Fruit fly (Drosophila melanogaster) whole organism, embryonic: ENCODE measurements around the gene Rab8.

Source experiments
- Antp ChIP-seq: fragments of 200-800 bp; sonication (Bioruptor generic); optimal IDR thresholded peaks from 3 replicates; lab custom pipeline; 2016; ENCODE audit warnings: missing biosample characterization, missing genetic modification characterization
- Bdp1 ChIP-seq: fragments of 200-800 bp; sonication (Bioruptor generic); optimal IDR thresholded peaks from 3 replicates; lab custom pipeline; 2016; ENCODE audit warnings: missing biosample characterization, missing genetic modification characterization
- Bteb2 ChIP-seq: fragments of 200-800 bp; sonication (Bioruptor generic); optimal IDR thresholded peaks from 2 replicates; lab custom pipeline; 2016; ENCODE audit warnings: missing biosample characterization, missing genetic modification characterization
- CG10543 ChIP-seq: fragments of 200-800 bp; sonication (Bioruptor generic); optimal IDR thresholded peaks from 3 replicates; lab custom pipeline; 2017; ENCODE audit warnings: missing biosample characterization, mild to moderate bottlenecking, missing genetic modification characterization, moderate library complexity
- CG10565 ChIP-seq: fragments of 200-800 bp; sonication (Bioruptor generic); optimal IDR thresholded peaks from 3 replicates; lab custom pipeline; 2016; ENCODE audit warnings: missing biosample characterization, mild to moderate bottlenecking, missing genetic modification characterization
- CG11456 ChIP-seq: fragments of 200-800 bp; sonication (Bioruptor generic); IDR thresholded peaks from 3 replicates; pipeline ENCODE4 v1.3.6; 2022; ENCODE audit warnings: missing biosample characterization, missing genetic modification characterization
- CG2129 ChIP-seq: fragments of 200-800 bp; sonication (Bioruptor generic); IDR thresholded peaks from 2 replicates; pipeline ENCODE4 v1.3.6; 2022; ENCODE audit warnings: missing biosample characterization, missing genetic modification characterization; ENCODE audit not compliant: partially characterized antibody
- CG32532 ChIP-seq: fragments of 200-800 bp; sonication (Bioruptor generic); IDR thresholded peaks from 2 replicates; pipeline ENCODE4 v1.3.6; 2022; ENCODE audit warnings: missing biosample characterization, missing genetic modification characterization
- CG33213 ChIP-seq: fragments of 200-800 bp; sonication (Bioruptor generic); optimal IDR thresholded peaks from 3 replicates; lab custom pipeline; 2016; ENCODE audit warnings: missing biosample characterization, missing genetic modification characterization
- CG34224 ChIP-seq: fragments of 200-800 bp; sonication (Bioruptor generic); IDR thresholded peaks from 3 replicates; pipeline ENCODE4 v1.3.6; 2022; ENCODE audit warnings: missing biosample characterization, missing genetic modification characterization; ENCODE audit not compliant: partially characterized antibody
- CG4707 ChIP-seq: fragments of 200-800 bp; sonication (Bioruptor generic); optimal IDR thresholded peaks from 2 replicates; lab custom pipeline; 2018; ENCODE audit warnings: missing biosample characterization, mild to moderate bottlenecking, missing genetic modification characterization, moderate library complexity
- CG4730 ChIP-seq: fragments of 200-800 bp; sonication (Bioruptor generic); IDR thresholded peaks from 2 replicates; pipeline ENCODE4 v1.3.6; 2022; ENCODE audit warnings: missing biosample characterization, missing genetic modification characterization
- CG4820 ChIP-seq: fragments of 200-800 bp; sonication (Bioruptor generic); optimal IDR thresholded peaks from 3 replicates; lab custom pipeline; 2016; ENCODE audit warnings: missing biosample characterization, missing genetic modification characterization
- CG6254 ChIP-seq: fragments of 200-800 bp; sonication (Bioruptor generic); optimal IDR thresholded peaks from 3 replicates; lab custom pipeline; 2017; ENCODE audit warnings: mild to moderate bottlenecking, missing biosample characterization, missing genetic modification reagents, missing genetic modification characterization
- CG6683 ChIP-seq: fragments of 200-800 bp; sonication (Bioruptor generic); optimal IDR thresholded peaks from 2 replicates; lab custom pipeline; 2017; ENCODE audit warnings: missing biosample characterization, mild to moderate bottlenecking, missing genetic modification characterization, missing genetic modification reagents
- CG6765 ChIP-seq: fragments of 200-800 bp; sonication (Bioruptor generic); optimal IDR thresholded peaks from 3 replicates; lab custom pipeline; 2017; ENCODE audit warnings: missing biosample characterization, mild to moderate bottlenecking, missing genetic modification characterization
- CG6813 ChIP-seq: fragments of 200-800 bp; sonication (Bioruptor generic); optimal IDR thresholded peaks from 2 replicates; lab custom pipeline; 2017; ENCODE audit warnings: missing biosample characterization, missing genetic modification characterization, mild to moderate bottlenecking, moderate library complexity, missing genetic modification reagents
- CG6854 ChIP-seq: fragments of 200-800 bp; sonication (Bioruptor generic); optimal IDR thresholded peaks from 3 replicates; lab custom pipeline; 2017; ENCODE audit warnings: missing biosample characterization, mild to moderate bottlenecking, missing genetic modification characterization
- CG7987 ChIP-seq: fragments of 200-800 bp; sonication (Bioruptor generic); optimal IDR thresholded peaks from 2 replicates; lab custom pipeline; 2018; ENCODE audit warnings: missing biosample characterization, mild to moderate bottlenecking, missing genetic modification characterization, moderate library complexity
- D ChIP-seq, 2 experiments: fragments of 200-800 bp in 1 of 2; fragments of >200 bp in 1 of 2; sonication (Bioruptor generic) in 1 of 2; optimal IDR thresholded peaks; 2 replicates in 1 of 2; 3 replicates in 1 of 2; lab custom pipeline; 2017; ENCODE audit warnings: mild to moderate bottlenecking in 1 of 2, missing biosample characterization in 1 of 2, missing genetic modification characterization in 1 of 2, missing genetic modification reagents in 1 of 2
- Fer3 ChIP-seq: fragments of 200-800 bp; sonication (Bioruptor generic); optimal IDR thresholded peaks from 2 replicates; lab custom pipeline; 2018; ENCODE audit warnings: missing biosample characterization, mild to moderate bottlenecking, missing genetic modification characterization, moderate library complexity
- HmgD ChIP-seq: fragments of 200-800 bp; sonication (Bioruptor generic); optimal IDR thresholded peaks from 3 replicates; lab custom pipeline; 2016; ENCODE audit warnings: missing biosample characterization, missing genetic modification characterization
- Jarid2 ChIP-seq: fragments of 200-800 bp; sonication (Bioruptor generic); optimal IDR thresholded peaks from 3 replicates; lab custom pipeline; 2017; ENCODE audit warnings: mild to moderate bottlenecking, missing biosample characterization, missing genetic modification reagents, missing genetic modification characterization
- Mes4 ChIP-seq: fragments of 200-800 bp; sonication (Bioruptor generic); optimal IDR thresholded peaks from 2 replicates; lab custom pipeline; 2016; ENCODE audit warnings: missing biosample characterization, missing genetic modification characterization
- NFAT ChIP-seq: fragments of 200-800 bp; sonication (Bioruptor generic); IDR thresholded peaks from 2 replicates; pipeline ENCODE4 v1.3.6; 2022; ENCODE audit warnings: missing biosample characterization, missing genetic modification characterization
- Spps ChIP-seq: fragments of 200-800 bp; sonication (Bioruptor generic); optimal IDR thresholded peaks from 2 replicates; lab custom pipeline; 2018; ENCODE audit warnings: missing biosample characterization, mild to moderate bottlenecking, missing genetic modification characterization
- TFAM ChIP-seq: fragments of 200-800 bp; sonication (Bioruptor generic); optimal IDR thresholded peaks from 2 replicates; lab custom pipeline; 2017; ENCODE audit warnings: missing biosample characterization, missing genetic modification characterization, inconsistent platforms
- Trl ChIP-seq, 3 experiments: fragments of >200 bp in 2 of 3; fragments of 200-800 bp in 1 of 3; sonication (Bioruptor generic) in 1 of 3; optimal IDR thresholded peaks; 2 replicates in 1 of 3; 3 replicates in 2 of 3; lab custom pipeline; 2016 to 2017; ENCODE audit warnings: missing biosample characterization in 1 of 3, missing genetic modification characterization in 1 of 3
- ato ChIP-seq: fragments of 200-800 bp; sonication (Bioruptor generic); IDR thresholded peaks from 2 replicates; pipeline ENCODE4 v1.3.6; 2022; ENCODE audit warnings: missing biosample characterization, missing genetic modification characterization; ENCODE audit not compliant: partially characterized antibody
- br ChIP-seq: fragments of >200 bp; optimal IDR thresholded peaks from 2 replicates; lab custom pipeline; 2017
- btn ChIP-seq: fragments of 200-800 bp; sonication (Bioruptor generic); optimal IDR thresholded peaks from 2 replicates; lab custom pipeline; 2016; ENCODE audit warnings: missing biosample characterization, missing genetic modification characterization
- croc ChIP-seq: fragments of 200-800 bp; sonication (Bioruptor generic); conservative IDR thresholded peaks from 3 replicates; pipeline ENCODE4 v1.3.6; 2022; ENCODE audit warnings: missing biosample characterization, missing genetic modification characterization
- dysf ChIP-seq: fragments of 200-800 bp; sonication (Bioruptor generic); IDR thresholded peaks from 3 replicates; pipeline ENCODE4 v1.3.6; 2022; ENCODE audit warnings: missing biosample characterization, missing genetic modification characterization
- eve ChIP-seq, 2 experiments: fragments of >200 bp; optimal IDR thresholded peaks; 2 replicates each; lab custom pipeline; 2017; ENCODE audit warnings: missing biosample characterization in 2 of 2, missing genetic modification characterization in 2 of 2
- eyg ChIP-seq: fragments of 200-800 bp; sonication (Bioruptor generic); optimal IDR thresholded peaks from 3 replicates; lab custom pipeline; 2016; ENCODE audit warnings: missing biosample characterization, missing genetic modification characterization
- gfzf ChIP-seq: fragments of 200-800 bp; sonication (Bioruptor generic); optimal IDR thresholded peaks from 2 replicates; lab custom pipeline; 2016; ENCODE audit warnings: missing biosample characterization, mild to moderate bottlenecking, missing genetic modification characterization, moderate library complexity
- gro ChIP-seq: fragments of 200-800 bp; sonication (Bioruptor generic); optimal IDR thresholded peaks from 2 replicates; lab custom pipeline; 2016; ENCODE audit warnings: missing biosample characterization, missing genetic modification characterization
- kni ChIP-seq: fragments of 200-800 bp; sonication (Bioruptor generic); optimal IDR thresholded peaks from 3 replicates; lab custom pipeline; 2017; ENCODE audit warnings: mild to moderate bottlenecking, missing biosample characterization, missing genetic modification reagents, missing genetic modification characterization
- lab ChIP-seq: fragments of 200-800 bp; sonication (Bioruptor generic); optimal IDR thresholded peaks from 3 replicates; lab custom pipeline; 2017; ENCODE audit warnings: missing biosample characterization, missing genetic modification characterization, mild to moderate bottlenecking, moderate library complexity, missing genetic modification reagents
- mld ChIP-seq: fragments of 200-800 bp; sonication (Bioruptor generic); IDR thresholded peaks from 3 replicates; pipeline ENCODE4 v1.3.6; 2022; ENCODE audit warnings: missing biosample characterization, missing genetic modification characterization; ENCODE audit not compliant: partially characterized antibody
- repo ChIP-seq: fragments of 200-800 bp; sonication (Bioruptor generic); optimal IDR thresholded peaks from 2 replicates; lab custom pipeline; 2016; ENCODE audit warnings: missing biosample characterization, missing genetic modification characterization
- row ChIP-seq: fragments of 200-800 bp; sonication (Bioruptor generic); IDR thresholded peaks from 3 replicates; pipeline ENCODE4 v1.3.6; 2022; ENCODE audit warnings: missing biosample characterization, missing genetic modification characterization
- sd ChIP-seq: fragments of 200-800 bp; sonication (Bioruptor generic); optimal IDR thresholded peaks from 3 replicates; lab custom pipeline; 2018; ENCODE audit warnings: missing biosample characterization, mild to moderate bottlenecking, missing genetic modification characterization, moderate library complexity
- sens ChIP-seq: fragments of 200-800 bp; sonication (Bioruptor generic); peaks from one replicate; lab custom pipeline; 2016; ENCODE audit warnings: missing biosample characterization, missing genetic modification characterization
- slbo ChIP-seq: fragments of 200-800 bp; sonication (Bioruptor generic); IDR thresholded peaks from 2 replicates; pipeline ENCODE4 v1.3.6; 2022; ENCODE audit warnings: missing biosample characterization, missing genetic modification characterization
- vvl ChIP-seq: fragments of 200-800 bp; sonication (Bioruptor generic); IDR thresholded peaks from 2 replicates; pipeline ENCODE4 v1.3.6; 2022; ENCODE audit warnings: missing biosample characterization, missing genetic modification characterization
- yki ChIP-seq: fragments of >200 bp; optimal IDR thresholded peaks from 3 replicates; lab custom pipeline; 2018
- zfh1 ChIP-seq: fragments of 200-800 bp; sonication (Bioruptor generic); IDR thresholded peaks from 3 replicates; pipeline ENCODE4 v1.3.6; 2022; ENCODE audit warnings: missing biosample characterization, missing genetic modification characterization

The Rab8 gene

DNA sequence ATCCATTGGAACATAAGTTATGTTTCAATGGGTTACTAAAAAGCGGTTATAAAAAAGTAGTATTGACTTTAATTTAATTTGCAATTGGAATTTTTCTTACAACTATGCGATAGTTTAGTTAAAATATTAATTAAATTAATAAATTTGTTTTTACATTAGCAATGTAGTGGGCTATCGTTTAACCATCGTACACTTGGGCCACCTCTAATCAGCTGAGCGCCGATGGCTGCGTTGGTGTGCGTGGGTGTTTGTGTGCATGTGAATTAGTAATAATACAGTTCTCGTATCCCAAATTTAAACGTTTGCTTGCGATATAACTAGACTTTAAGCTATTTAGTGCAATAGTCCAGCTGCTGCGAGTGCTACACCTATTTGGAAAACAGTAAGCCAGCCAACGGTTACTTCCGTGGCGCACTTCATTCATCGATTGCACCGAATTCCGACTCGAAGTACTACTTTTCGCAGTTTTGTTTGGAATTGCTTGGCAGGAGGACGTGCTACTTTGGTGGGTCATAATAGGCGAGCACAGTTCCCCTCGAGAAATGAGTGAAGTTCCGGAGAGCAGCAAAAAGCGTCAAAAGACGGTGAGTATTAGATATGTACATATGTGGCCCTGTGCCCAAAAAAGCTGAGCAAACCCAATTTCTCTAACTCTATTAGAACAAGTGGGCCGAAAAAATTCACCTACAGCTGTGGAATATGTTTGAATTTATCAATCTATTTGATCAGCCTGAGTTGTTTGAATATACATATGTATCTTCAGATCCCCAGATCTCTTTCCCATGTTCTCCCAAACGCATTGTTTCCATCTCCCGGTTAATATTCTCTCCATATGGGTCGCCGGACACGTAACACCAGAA lies 25.6 kb downstream of the Rab8 start, which contains the start of gene Papss (continued):
- no peak for TF ChIP-seq CG11456 (GFP tag; lab: Robert Waterston, UW)
- no peak for TF ChIP-seq gfzf (GFP tag; lab: Kevin White, UChicago)
- TF ChIP-seq eve (GFP tag; optimal IDR thresholded peaks at IDR 0.05; lab: Kevin White, UChicago) = no peak
- peak; percentile 78 for TF ChIP-seq kni (GFP tag; lab: Kevin White, UChicago)
- peak; percentile 14 for TF ChIP-seq CG33213 (GFP tag; lab: Kevin White, UChicago)
- peak; percentile 17; the same call in 1 of the 3 replicates for TF ChIP-seq dysf
- peak; percentile 49 for TF ChIP-seq CG10543 (GFP tag; lab: Kevin White, UChicago)
- TF ChIP-seq CG7987 = no peak
- peak; percentile 45; the same call in 1 of the 2 replicates for TF ChIP-seq NFAT (GFP tag; lab: Robert Waterston, UW)
- no peak for TF ChIP-seq repo (GFP tag; lab: Kevin White, UChicago)
- no peak for TF ChIP-seq HmgD
- peak; percentile 41 for TF ChIP-seq vvl
- peak; percentile 82 for TF ChIP-seq sens (GFP tag; lab: Kevin White, UChicago)
- TF ChIP-seq zfh1 (GFP tag; lab: Robert Waterston, UW) = peak; percentile 53; the same call in 1 of the 3 replicates
- TF ChIP-seq CG2129 = peak; percentile 82
- no peak for TF ChIP-seq CG4730 (GFP tag; lab: Robert Waterston, UW)
- TF ChIP-seq CG6765 (GFP tag; lab: Kevin White, UChicago) = peak; percentile 18
- peak; percentile 61; the same call in 1 of the 3 replicates for TF ChIP-seq mld (GFP tag; lab: Robert Waterston, UW)
- TF ChIP-seq Bteb2 (GFP tag; lab: Kevin White, UChicago) = no peak
- TF ChIP-seq Fer3 (tag; lab: Kevin White, UChicago) = no peak
- TF ChIP-seq croc = no peak
- peak; percentile 89 for TF ChIP-seq row
- TF ChIP-seq yki = no peak
- TF ChIP-seq Antp (GFP tag; lab: Kevin White, UChicago) = no peak
- no peak for TF ChIP-seq br (lab: Kevin White, UChicago)
- TF ChIP-seq CG6683 (GFP tag; lab: Kevin White, UChicago) = peak; percentile 38
- no peak for TF ChIP-seq CG4820 (GFP tag; lab: Kevin White, UChicago)
- no peak for TF ChIP-seq CG10565 (GFP tag; lab: Kevin White, UChicago)
- TF ChIP-seq CG6854 (GFP tag; lab: Kevin White, UChicago) = peak; percentile 12
- peak; percentile 75 for TF ChIP-seq slbo (GFP tag; lab: Robert Waterston, UW)
- peak; percentile 14 for TF ChIP-seq eyg
- 0 out of 2 replicates have a peak, but pooled peaks have one; percentile 44 for TF ChIP-seq ato (GFP tag; lab: Robert Waterston, UW)
- TF ChIP-seq sd (tag; lab: Kevin White, UChicago) = peak; percentile 31
- TF ChIP-seq CG4707 (GFP tag; lab: Kevin White, UChicago) = peak; percentile 41
- TF ChIP-seq Bdp1 (GFP tag; lab: Kevin White, UChicago) = no peak
- TF ChIP-seq Trl (optimal IDR thresholded peaks at IDR 0.05; lab: Kevin White, UChicago) = peak in 1 of 2 experiments; percentile 8
- no peak for TF ChIP-seq Trl (GFP tag; optimal IDR thresholded peaks at IDR 0.05; lab: Kevin White, UChicago)
- TF ChIP-seq TFAM (GFP tag; lab: Kevin White, UChicago) = no peak
- no peak for TF ChIP-seq D (optimal IDR thresholded peaks at IDR 0.05; lab: Kevin White, UChicago)
- TF ChIP-seq D (GFP tag; optimal IDR thresholded peaks at IDR 0.05; lab: Kevin White, UChicago) = no peak
- peak; percentile 56 for TF ChIP-seq CG32532
- TF ChIP-seq gro (GFP tag; lab: Kevin White, UChicago) = no peak
- peak; percentile 70 for TF ChIP-seq CG6813 (GFP tag; lab: Kevin White, UChicago)
- no peak for TF ChIP-seq Mes4 (GFP tag; lab: Kevin White, UChicago)
- TF ChIP-seq btn (GFP tag; lab: Kevin White, UChicago) = no peak
- TF ChIP-seq CG34224 (GFP tag; lab: Robert Waterston, UW) = peak; percentile 88
- TF ChIP-seq Spps = no peak
- TF ChIP-seq CG6254 (GFP tag; lab: Kevin White, UChicago) = peak; percentile 3
- no peak for TF ChIP-seq Jarid2 (GFP tag; lab: Kevin White, UChicago)
- TF ChIP-seq lab = peak; percentile 86
